Fruit fly (Drosophila melanogaster): ENCODE results near the gene CG9458.

The CG9458 gene

DNA sequence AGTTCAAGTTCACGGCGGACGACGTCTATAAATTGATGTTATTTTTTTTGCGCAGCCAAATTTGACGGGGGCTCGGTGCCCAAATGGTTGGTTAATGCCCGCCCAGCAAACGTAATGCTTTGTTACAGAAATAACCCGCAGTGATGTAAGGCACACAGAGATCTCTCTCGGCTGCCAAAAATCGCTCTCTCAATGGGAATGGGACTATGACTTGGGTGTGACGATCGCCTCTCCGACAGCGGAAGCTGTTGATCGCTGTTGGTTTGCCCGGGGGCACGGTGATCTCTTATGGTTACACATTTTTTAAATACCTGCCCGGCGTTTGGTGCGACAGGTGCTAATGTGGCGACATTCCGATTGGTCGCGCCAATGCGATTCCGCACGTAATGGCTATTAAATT is 49.5 kb downstream of the CG9458 start:
- TF ChIP-seq ftz-f1 (GFP tag; optimal IDR thresholded peaks at IDR 0.05): peak; percentile 37
- peak; percentile 80 for TF ChIP-seq CG12769 (tag; optimal IDR thresholded peaks at IDR 0.05)
- no peak for TF ChIP-seq exex (tag; optimal IDR thresholded peaks at IDR 0.05)
- TF ChIP-seq CG34224 (GFP tag; IDR thresholded peaks at IDR 0.05; ENCODE audit: partially characterized antibody): 0 out of 3 replicates have a peak, but pooled peaks have one; percentile 26
- no peak for TF ChIP-seq ase (GFP tag; IDR thresholded peaks at IDR 0.05)
- no peak for TF ChIP-seq Xbp1 (GFP tag; optimal IDR thresholded peaks at IDR 0.05)
- TF ChIP-seq sd (tag; optimal IDR thresholded peaks at IDR 0.05): peak; percentile 98
- TF ChIP-seq mld (GFP tag; IDR thresholded peaks at IDR 0.05; ENCODE audit: partially characterized antibody): no peak
- peak; percentile 27; the same call in 1 of the 2 replicates for TF ChIP-seq Rfx (GFP tag; IDR thresholded peaks at IDR 0.05)
- no peak for TF ChIP-seq Atf-2 (GFP tag; optimal IDR thresholded peaks at IDR 0.05)
- 0 out of 2 replicates have a peak, but pooled peaks have one; percentile 33 for TF ChIP-seq rib (GFP tag; IDR thresholded peaks at IDR 0.05)
- no peak for TF ChIP-seq zen2 (GFP tag; IDR thresholded peaks at IDR 0.05; ENCODE audit: partially characterized antibody)
- peak; percentile 30 for TF ChIP-seq nau (GFP tag; optimal IDR thresholded peaks at IDR 0.05)
- TF ChIP-seq chinmo (GFP tag; IDR thresholded peaks at IDR 0.05; ENCODE audit: partially characterized antibody): peak; percentile 86; the same call in 3 of the 4 replicates
- peak; percentile 30 for TF ChIP-seq CG13624 (GFP tag; optimal IDR thresholded peaks at IDR 0.05)
- no peak for TF ChIP-seq CG8388 (GFP tag; optimal IDR thresholded peaks at IDR 0.05)
- 0 out of 2 replicates have a peak, but pooled peaks have one; percentile 24 for TF ChIP-seq CG32532 (GFP tag; IDR thresholded peaks at IDR 0.05)
- TF ChIP-seq CG10543 (GFP tag; optimal IDR thresholded peaks at IDR 0.05): peak; percentile 72
- TF ChIP-seq CG3838 (GFP tag; optimal IDR thresholded peaks at IDR 0.05): no peak
- TF ChIP-seq lab (GFP tag; optimal IDR thresholded peaks at IDR 0.05): peak; percentile 7
- peak in 1 of 2 experiments; percentile 97 for TF ChIP-seq Pdp1 (GFP tag; optimal IDR thresholded peaks at IDR 0.05)
- TF ChIP-seq Med (GFP tag): peak; percentile 51
- no peak for TF ChIP-seq vnd (GFP tag; IDR thresholded peaks at IDR 0.05; ENCODE audit: partially characterized antibody)
- no peak for TF ChIP-seq nerfin-1 (tag; optimal IDR thresholded peaks at IDR 0.05)
- no peak for TF ChIP-seq jigr1 (GFP tag; IDR thresholded peaks at IDR 0.05)
- TF ChIP-seq CG30431 (GFP tag; optimal IDR thresholded peaks at IDR 0.05): no peak
- peak in 1 of 2 experiments; percentile 56 for TF ChIP-seq Trl (optimal IDR thresholded peaks at IDR 0.05)
- TF ChIP-seq Trl (GFP tag; optimal IDR thresholded peaks at IDR 0.05): no peak
